Fruit fly (Drosophila melanogaster): ENCODE data around the gene comm3.

The comm3 gene

DNA sequence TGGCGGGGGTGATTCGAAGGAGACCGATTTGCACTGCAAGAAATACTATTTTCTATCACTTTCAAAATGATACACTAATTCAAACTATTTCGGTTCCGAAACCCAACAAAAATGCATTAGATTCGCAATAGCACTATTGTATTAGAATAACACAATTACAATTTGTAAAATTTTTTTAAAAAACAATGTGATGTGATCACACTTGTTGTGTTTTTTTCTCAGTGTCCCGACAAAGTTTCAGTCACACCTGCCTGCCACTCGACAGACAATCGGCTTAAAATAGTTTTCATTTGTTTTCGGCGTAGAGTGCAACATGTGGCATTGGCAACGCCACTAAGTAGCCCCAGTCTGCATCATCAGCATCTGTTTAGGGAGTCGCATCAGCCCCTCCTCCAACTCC, 27.5 kb upstream of the comm3 start (continued):
- TF ChIP-seq Scr (GFP tag; IDR thresholded peaks at IDR 0.05; ENCODE audit: partially characterized antibody) (no peak), CG9727 (GFP tag; optimal IDR thresholded peaks at IDR 0.05) (peak; percentile 90), Hmr (GFP tag; optimal IDR thresholded peaks at IDR 0.05) (no peak), dmrt11E (tag; optimal IDR thresholded peaks at IDR 0.05) (peak; percentile 95), CG7271 (tag; optimal IDR thresholded peaks at IDR 0.05) (peak; percentile 29), bab2 (GFP tag; optimal IDR thresholded peaks at IDR 0.05) (peak; percentile 68), bigmax (GFP tag; optimal IDR thresholded peaks at IDR 0.05) (no peak), CG1603 (tag; optimal IDR thresholded peaks at IDR 0.05) (peak; percentile 92), Mrtf (GFP tag; IDR thresholded peaks at IDR 0.05) (no peak), ci (GFP tag; IDR thresholded peaks at IDR 0.05) (peak; percentile 62; the same call in 2 of the 3 replicates), PHDP (tag; optimal IDR thresholded peaks at IDR 0.05) (peak; percentile 55), CG3065 (GFP tag; optimal IDR thresholded peaks at IDR 0.05) (peak; percentile 8), Rx (GFP tag; IDR thresholded peaks at IDR 0.05) (peak; percentile 40), fu2 (GFP tag; optimal IDR thresholded peaks at IDR 0.05) (no peak), lov (optimal IDR thresholded peaks at IDR 0.05) (no peak), lov (GFP tag; IDR thresholded peaks at IDR 0.05) (no peak), pfk (GFP tag; optimal IDR thresholded peaks at IDR 0.05) (no peak), CG14667 (GFP tag; IDR thresholded peaks at IDR 0.05) (0 out of 2 replicates have a peak, but pooled peaks have one; percentile 15), CG14050 (GFP tag; IDR thresholded peaks at IDR 0.05) (no peak), CG3281 (GFP tag; optimal IDR thresholded peaks at IDR 0.05) (no peak), dysf (GFP tag; IDR thresholded peaks at IDR 0.05) (peak; percentile 28; the same call in 1 of the 3 replicates), Jarid2 (GFP tag; optimal IDR thresholded peaks at IDR 0.05) (no peak), Ravus (GFP tag; IDR thresholded peaks at IDR 0.05) (no peak), CG18764 (GFP tag; optimal IDR thresholded peaks at IDR 0.05) (peak; percentile 47), CG42726 (GFP tag; IDR thresholded peaks at IDR 0.05; ENCODE audit: partially characterized antibody) (no peak), CG4854 (GFP tag; optimal IDR thresholded peaks at IDR 0.05) (peak; percentile 38), slbo (GFP tag; IDR thresholded peaks at IDR 0.05) (no peak), chinmo (GFP tag; IDR thresholded peaks at IDR 0.05; ENCODE audit: partially characterized antibody) (no peak), CG10979 (tag; optimal IDR thresholded peaks at IDR 0.05) (peak; percentile 93), shn (GFP tag; optimal IDR thresholded peaks at IDR 0.05) (peak; percentile 26), CG7372 (GFP tag; IDR thresholded peaks at IDR 0.05) (0 out of 2 replicates have a peak, but pooled peaks have one; percentile 21), CG12391 (tag; optimal IDR thresholded peaks at IDR 0.05) (peak; percentile 83), CG2129 (GFP tag; IDR thresholded peaks at IDR 0.05; ENCODE audit: partially characterized antibody) (no peak), Dref (GFP tag; IDR thresholded peaks at IDR 0.05) (no peak), tin (GFP tag; optimal IDR thresholded peaks at IDR 0.05) (peak; percentile 78), dm (GFP tag; optimal IDR thresholded peaks at IDR 0.05) (no peak), Lpt (GFP tag; optimal IDR thresholded peaks at IDR 0.05) (no peak), Hr51 (GFP tag; optimal IDR thresholded peaks at IDR 0.05) (peak in 1 of 2 experiments; percentile 6), cato (GFP tag; optimal IDR thresholded peaks at IDR 0.05; ENCODE audit: borderline replicate concordance) (peak; percentile 27), sqz (GFP tag; optimal IDR thresholded peaks at IDR 0.05) (peak; percentile 38), repo (GFP tag; optimal IDR thresholded peaks at IDR 0.05) (peak; percentile 26), Optix (GFP tag; IDR thresholded peaks at IDR 0.05) (no peak; the same call in 2 of the 3 replicates), row (GFP tag; IDR thresholded peaks at IDR 0.05) (peak; percentile 75), corto (GFP tag; optimal IDR thresholded peaks at IDR 0.05) (no peak), CG15696 (tag; optimal IDR thresholded peaks at IDR 0.05) (peak; percentile 91), ase (GFP tag; IDR thresholded peaks at IDR 0.05) (peak; percentile 25; the same call in 1 of the 3 replicates), CG11696 (GFP tag; IDR thresholded peaks at IDR 0.05) (peak; percentile 38), cas (GFP tag; IDR thresholded peaks at IDR 0.05) (no peak), CG3838 (GFP tag; optimal IDR thresholded peaks at IDR 0.05) (no peak), fd96Cb (tag; optimal IDR thresholded peaks at IDR 0.05) (peak; percentile 78), Doc2 (GFP tag; IDR thresholded peaks at IDR 0.05) (no peak)
